Fruit fly (Drosophila melanogaster) whole organism, pupa: ENCODE results near the gene PolG2.

Source experiments
- CG10348 ChIP-seq: fragments of 200-800 bp; sonication (Bioruptor generic); IDR thresholded peaks from 2 replicates; pipeline ENCODE4 v1.3.6; 2022; ENCODE audit warnings: missing biosample characterization, missing genetic modification characterization
- CG12605 ChIP-seq: fragments of 200-800 bp; sonication (Bioruptor generic); IDR thresholded peaks from 2 replicates; pipeline ENCODE4 v1.3.6; 2022; ENCODE audit warnings: missing biosample characterization, missing genetic modification characterization
- CG13204 ChIP-seq: fragments of 200-800 bp; sonication (Bioruptor generic); optimal IDR thresholded peaks from 2 replicates; lab custom pipeline; 2018; ENCODE audit warnings: missing biosample characterization, mild to moderate bottlenecking, missing genetic modification characterization, moderate library complexity
- CG14655 ChIP-seq: fragments of 200-800 bp; sonication (Bioruptor generic); optimal IDR thresholded peaks from 3 replicates; lab custom pipeline; 2017; ENCODE audit warnings: mild to moderate bottlenecking, missing biosample characterization, missing genetic modification reagents, missing genetic modification characterization
- CG15710 ChIP-seq: fragments of 200-800 bp; sonication (Bioruptor generic); optimal IDR thresholded peaks from 2 replicates; lab custom pipeline; 2018; ENCODE audit warnings: missing biosample characterization, mild to moderate bottlenecking, missing genetic modification characterization, moderate library complexity
- CG17806 ChIP-seq: fragments of 200-800 bp; sonication (Bioruptor generic); optimal IDR thresholded peaks from 2 replicates; lab custom pipeline; 2018; ENCODE audit warnings: missing biosample characterization, mild to moderate bottlenecking, missing genetic modification characterization, moderate library complexity
- CG32121 ChIP-seq: fragments of 200-800 bp; sonication (Bioruptor generic); IDR thresholded peaks from 2 replicates; pipeline ENCODE4 v1.3.6; 2022; ENCODE audit warnings: missing biosample characterization, missing genetic modification characterization
- CG34367 ChIP-seq: fragments of 200-800 bp; sonication (Bioruptor generic); optimal IDR thresholded peaks from 2 replicates; lab custom pipeline; 2018; ENCODE audit warnings: missing biosample characterization, mild to moderate bottlenecking, missing genetic modification characterization
- CG4496 ChIP-seq: fragments of 200-800 bp; sonication (Bioruptor generic); IDR thresholded peaks from 3 replicates; pipeline ENCODE4 v1.3.6; 2022; ENCODE audit warnings: missing biosample characterization, missing genetic modification characterization
- CG8159 ChIP-seq: fragments of 200-800 bp; sonication (Bioruptor generic); optimal IDR thresholded peaks from 3 replicates; lab custom pipeline; 2018; ENCODE audit warnings: missing biosample characterization, mild to moderate bottlenecking, missing genetic modification characterization, moderate library complexity
- CG8301 ChIP-seq: fragments of 200-800 bp; sonication (Bioruptor generic); optimal IDR thresholded peaks from 2 replicates; lab custom pipeline; 2018; ENCODE audit warnings: missing biosample characterization, mild to moderate bottlenecking, missing genetic modification characterization
- CG9948 ChIP-seq: fragments of 200-800 bp; sonication (Bioruptor generic); optimal IDR thresholded peaks from 2 replicates; lab custom pipeline; 2018; ENCODE audit warnings: missing biosample characterization, mild to moderate bottlenecking, missing genetic modification characterization, moderate library complexity
- D1 ChIP-seq: fragments of 200-800 bp; sonication (Bioruptor generic); optimal IDR thresholded peaks from 2 replicates; lab custom pipeline; 2018; ENCODE audit warnings: missing biosample characterization, mild to moderate bottlenecking, missing genetic modification characterization, moderate library complexity
- EcR ChIP-seq: fragments of 200-800 bp; sonication (Bioruptor generic); optimal IDR thresholded peaks from 3 replicates; lab custom pipeline; 2019; ENCODE audit warnings: missing biosample characterization, missing genetic modification characterization, mild to moderate bottlenecking, moderate library complexity, missing genetic modification reagents
- Ets98B ChIP-seq: fragments of 200-800 bp; sonication (Bioruptor generic); IDR thresholded peaks from 2 replicates; pipeline ENCODE4 v1.3.6; 2022; ENCODE audit warnings: missing biosample characterization, missing genetic modification characterization
- Pif1A ChIP-seq: fragments of 200-800 bp; sonication (Bioruptor generic); optimal IDR thresholded peaks from 3 replicates; lab custom pipeline; 2016; ENCODE audit warnings: missing biosample characterization, missing genetic modification characterization
- Pif1B ChIP-seq: fragments of 200-800 bp; sonication (Bioruptor generic); optimal IDR thresholded peaks from 3 replicates; lab custom pipeline; 2016; ENCODE audit warnings: missing biosample characterization, missing genetic modification characterization
- Snoo ChIP-seq: fragments of 200-800 bp; sonication (Bioruptor generic); optimal IDR thresholded peaks from 3 replicates; lab custom pipeline; 2017; ENCODE audit warnings: missing biosample characterization, mild to moderate bottlenecking, missing genetic modification characterization, inconsistent platforms
- fd96Ca ChIP-seq: fragments of 200-800 bp; sonication (Bioruptor generic); IDR thresholded peaks from 3 replicates; pipeline ENCODE4 v1.3.6; 2022; ENCODE audit warnings: missing biosample characterization, missing genetic modification characterization
- gl ChIP-seq: fragments of 200-800 bp; sonication (Bioruptor generic); optimal IDR thresholded peaks from 2 replicates; lab custom pipeline; 2018; ENCODE audit warnings: missing biosample characterization, mild to moderate bottlenecking, missing genetic modification characterization
- rn ChIP-seq: fragments of 200-800 bp; sonication (Bioruptor generic); IDR thresholded peaks from 2 replicates; pipeline ENCODE4 v1.3.6; 2022; ENCODE audit warnings: missing biosample characterization, missing genetic modification characterization

Gene PolG2

DNA sequence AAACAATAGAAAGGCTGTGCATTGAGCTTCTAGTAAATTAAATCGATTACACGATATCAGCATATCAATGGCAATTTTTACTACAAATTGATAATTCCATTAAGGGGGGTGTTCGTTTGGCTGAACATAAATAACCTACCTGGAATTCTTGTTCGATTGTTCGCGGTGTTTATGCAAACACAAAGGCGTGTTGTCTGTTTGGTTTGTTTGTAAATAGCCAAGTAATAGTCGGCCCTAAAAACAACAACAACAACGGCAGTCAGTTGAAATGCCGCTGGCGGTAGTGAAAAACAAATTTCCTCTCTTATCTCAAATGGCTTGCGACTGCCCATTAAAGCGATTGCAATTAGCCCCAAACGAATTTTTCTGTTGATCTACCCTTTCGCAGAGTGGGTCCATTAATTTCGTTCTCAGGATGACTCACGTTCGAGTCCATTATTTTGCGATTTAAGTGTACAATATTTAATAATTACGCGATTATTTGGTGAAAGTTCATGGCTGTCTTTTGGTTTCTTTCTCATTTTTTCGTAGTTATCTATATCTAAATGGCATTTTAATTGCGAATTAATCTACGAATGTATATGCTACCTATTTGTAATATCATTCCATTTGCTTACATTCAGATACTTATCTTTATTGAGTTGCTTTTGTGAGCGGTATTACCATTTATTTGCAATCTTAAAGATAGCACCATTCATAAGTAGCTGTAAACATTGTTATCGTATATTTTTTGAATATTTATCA lies 5.9 kb upstream of the PolG2 start:
- no peak for TF ChIP-seq CG14655 (GFP tag; lab: Kevin White, UChicago)
- no peak for TF ChIP-seq CG12605 (GFP tag; lab: Robert Waterston, UW)
- no peak for TF ChIP-seq CG13204
- no peak for TF ChIP-seq Snoo (tag; lab: Kevin White, UChicago)
- no peak for TF ChIP-seq Pif1B
- TF ChIP-seq CG9948: no peak
- TF ChIP-seq rn (GFP tag; lab: Robert Waterston, UW): no peak
- TF ChIP-seq EcR (GFP tag; lab: Kevin White, UChicago): no peak
- TF ChIP-seq CG17806 (tag; lab: Kevin White, UChicago): no peak
- no peak for TF ChIP-seq CG34367 (tag; lab: Kevin White, UChicago)
- no peak for TF ChIP-seq gl
- TF ChIP-seq CG4496 (GFP tag; lab: Robert Waterston, UW): no peak
- no peak for TF ChIP-seq CG8159 (tag; lab: Kevin White, UChicago)
- TF ChIP-seq D1: no peak
- no peak for TF ChIP-seq Pif1A (GFP tag; lab: Kevin White, UChicago)
- no peak for TF ChIP-seq CG15710 (tag; lab: Kevin White, UChicago)
- TF ChIP-seq Ets98B: no peak
- TF ChIP-seq CG8301 (tag; lab: Kevin White, UChicago): no peak
- TF ChIP-seq CG10348 (GFP tag; lab: Robert Waterston, UW): no peak
- no peak for TF ChIP-seq fd96Ca (GFP tag; lab: Robert Waterston, UW)

DNA sequence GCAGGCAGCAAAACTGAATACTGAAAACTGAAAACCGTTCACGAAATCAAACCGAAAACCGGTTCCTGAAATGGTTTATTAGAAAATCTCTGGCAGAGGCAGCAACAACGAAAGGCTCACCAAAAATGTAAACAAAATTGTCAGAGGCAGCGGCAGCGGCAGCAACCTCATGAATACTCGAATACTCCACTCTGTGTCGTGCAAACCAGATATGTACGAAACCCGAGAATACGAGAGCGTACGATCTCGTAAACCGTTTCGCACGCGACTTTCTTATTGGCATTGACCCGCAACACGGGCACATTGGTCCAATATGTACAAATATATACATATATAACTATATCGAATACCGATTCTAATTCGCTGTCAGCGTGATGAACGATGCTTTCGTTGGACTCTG lies 4.7 kb upstream of the PolG2 start:
- no peak for TF ChIP-seq CG8301 (tag; lab: Kevin White, UChicago)
- no peak for TF ChIP-seq CG10348 (GFP tag; lab: Robert Waterston, UW)
- no peak for TF ChIP-seq CG15710 (tag; lab: Kevin White, UChicago)
- no peak for TF ChIP-seq CG12605 (GFP tag; lab: Robert Waterston, UW)
- no peak for TF ChIP-seq Ets98B
- no peak for TF ChIP-seq Pif1B
- TF ChIP-seq CG9948: no peak
- no peak for TF ChIP-seq CG34367 (tag; lab: Kevin White, UChicago)
- TF ChIP-seq Pif1A (GFP tag; lab: Kevin White, UChicago): no peak
- no peak for TF ChIP-seq CG17806 (tag; lab: Kevin White, UChicago)
- TF ChIP-seq CG8159 (tag; lab: Kevin White, UChicago): no peak
- TF ChIP-seq fd96Ca (GFP tag; lab: Robert Waterston, UW): no peak
- no peak for TF ChIP-seq CG14655 (GFP tag; lab: Kevin White, UChicago)
- no peak for TF ChIP-seq CG4496 (GFP tag; lab: Robert Waterston, UW)
- no peak for TF ChIP-seq CG13204

DNA sequence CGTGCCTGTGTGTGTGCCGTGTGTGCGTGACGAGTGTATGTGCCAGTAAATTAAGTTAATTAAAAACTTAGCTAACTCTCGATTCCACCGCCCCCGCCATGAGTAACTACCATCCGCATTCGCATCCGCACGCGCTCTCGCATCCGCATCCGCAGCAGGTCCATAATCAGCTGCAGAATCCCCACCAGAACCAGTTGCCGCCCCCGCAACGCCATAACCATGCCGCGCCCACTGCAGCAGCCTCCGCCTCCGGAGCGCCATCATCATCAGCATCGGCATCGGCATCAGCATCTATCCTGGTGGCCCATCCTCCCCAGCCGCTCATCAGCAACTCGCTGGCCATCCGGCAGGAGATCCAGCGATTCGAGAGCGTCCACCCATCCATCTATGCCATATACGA lies 3.1 kb upstream of the PolG2 start:
- TF ChIP-seq CG10348 (GFP tag; lab: Robert Waterston, UW): no peak
- TF ChIP-seq CG4496 (GFP tag; lab: Robert Waterston, UW): no peak
- TF ChIP-seq rn (GFP tag; lab: Robert Waterston, UW): no peak
- no peak for TF ChIP-seq EcR (GFP tag; lab: Kevin White, UChicago)
- TF ChIP-seq CG34367 (tag; lab: Kevin White, UChicago): no peak
- no peak for TF ChIP-seq gl
- no peak for TF ChIP-seq CG8159 (tag; lab: Kevin White, UChicago)
- TF ChIP-seq CG14655 (GFP tag; lab: Kevin White, UChicago): no peak
- TF ChIP-seq Snoo (tag; lab: Kevin White, UChicago): no peak
- no peak for TF ChIP-seq CG17806 (tag; lab: Kevin White, UChicago)
- TF ChIP-seq Pif1B: no peak
- no peak for TF ChIP-seq CG15710 (tag; lab: Kevin White, UChicago)

DNA sequence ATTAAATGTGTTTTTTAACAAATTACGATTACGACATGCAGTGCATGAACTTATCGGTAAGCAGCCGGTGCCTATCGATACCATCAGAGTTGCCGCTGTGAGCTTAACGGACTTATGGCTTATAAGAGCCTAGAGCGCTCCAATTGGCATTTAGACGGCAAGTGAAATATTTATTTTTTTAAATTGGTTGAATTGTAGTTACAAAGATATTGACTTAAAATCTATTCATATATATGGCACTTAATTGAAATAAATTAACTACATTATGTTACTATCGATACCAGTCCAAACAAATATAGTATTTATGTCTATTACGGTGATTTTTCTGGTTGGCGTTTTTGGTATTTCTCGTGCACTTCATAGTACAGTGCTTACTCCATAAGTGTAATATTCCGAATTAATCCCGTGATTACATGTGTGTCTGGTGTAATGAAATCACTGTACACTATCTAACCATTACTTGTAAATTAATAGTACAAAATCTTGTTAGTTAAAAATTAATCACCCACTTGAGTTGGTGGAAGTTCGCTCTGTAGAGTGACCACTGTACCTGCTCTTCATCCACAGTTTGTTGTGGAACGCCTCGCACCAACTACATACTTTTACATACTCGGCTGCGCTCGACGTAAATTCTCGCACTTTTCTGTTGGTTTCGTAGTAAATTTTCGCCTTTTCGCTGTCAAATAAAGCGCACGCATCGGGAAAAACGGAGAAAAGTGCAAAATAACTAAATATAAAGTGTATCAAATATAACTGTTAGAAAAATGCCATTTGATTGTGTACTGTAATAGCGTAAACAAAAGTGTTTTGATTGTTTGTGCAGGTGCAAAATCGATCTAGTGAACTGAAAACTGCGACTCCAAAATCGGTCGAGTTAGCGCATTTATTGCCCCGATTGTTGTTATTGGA lies 2.4 kb upstream of the PolG2 start, which contains the start of the genes mRpS23 and CenG1A:
mRpS23 (minus strand) TSS at position 71 of the 909 bp plus-strand sequence.
CenG1A (plus strand) TSS at position 563 of the 909 bp plus-strand sequence.
- peak; percentile 99 for TF ChIP-seq CG10348 (GFP tag; lab: Robert Waterston, UW)
- no peak for TF ChIP-seq CG13204
- TF ChIP-seq fd96Ca (GFP tag; lab: Robert Waterston, UW): peak; percentile 100
- TF ChIP-seq EcR (GFP tag; lab: Kevin White, UChicago): peak; percentile 67
- TF ChIP-seq rn (GFP tag; lab: Robert Waterston, UW): peak; percentile 100
- peak; percentile 100 for TF ChIP-seq CG15710 (tag; lab: Kevin White, UChicago)
- peak; percentile 100 for TF ChIP-seq CG17806 (tag; lab: Kevin White, UChicago)
- TF ChIP-seq CG4496 (GFP tag; lab: Robert Waterston, UW): peak; percentile 100
- TF ChIP-seq CG9948: peak; percentile 100
- peak; percentile 100 for TF ChIP-seq gl
- peak; percentile 100 for TF ChIP-seq CG34367 (tag; lab: Kevin White, UChicago)
- peak; percentile 100 for TF ChIP-seq Pif1B
- TF ChIP-seq Snoo (tag; lab: Kevin White, UChicago): peak; percentile 100
- TF ChIP-seq Pif1A (GFP tag; lab: Kevin White, UChicago): peak; percentile 100
- TF ChIP-seq CG32121 (GFP tag; lab: Robert Waterston, UW): peak; percentile 100
- TF ChIP-seq Ets98B: peak; percentile 100
- peak; percentile 100 for TF ChIP-seq CG8301 (tag; lab: Kevin White, UChicago)
- TF ChIP-seq D1: no peak
- peak; percentile 100 for TF ChIP-seq CG14655 (GFP tag; lab: Kevin White, UChicago)
- TF ChIP-seq CG12605 (GFP tag; lab: Robert Waterston, UW): peak; percentile 100
- TF ChIP-seq CG8159 (tag; lab: Kevin White, UChicago): peak; percentile 100
